Fruit fly (Drosophila melanogaster) whole organism, adult: ENCODE data around the gene opa.

ENCODE experiments used
- CG11617 ChIP-seq: fragments of 200-800 bp; sonication (Bioruptor generic); optimal IDR thresholded peaks from 2 replicates; lab custom pipeline; 2017; ENCODE audit warnings: mild to moderate bottlenecking, missing biosample characterization, missing genetic modification reagents, missing genetic modification characterization
- CG33017 ChIP-seq: fragments of 200-800 bp; sonication (Bioruptor generic); optimal IDR thresholded peaks from 2 replicates; lab custom pipeline; 2018; ENCODE audit warnings: missing biosample characterization, mild to moderate bottlenecking, missing genetic modification characterization, moderate library complexity
- Crg-1 ChIP-seq: fragments of 200-800 bp; sonication (Bioruptor generic); optimal IDR thresholded peaks from 2 replicates; lab custom pipeline; 2016; ENCODE audit warnings: missing biosample characterization, missing genetic modification characterization
- Hr96 ChIP-seq: fragments of 200-800 bp; sonication (Bioruptor generic); optimal IDR thresholded peaks from 2 replicates; lab custom pipeline; 2016; ENCODE audit warnings: missing biosample characterization, missing genetic modification characterization
- cnc ChIP-seq, 2 experiments: fragments of >200 bp; optimal IDR thresholded peaks; 2 replicates each; lab custom pipeline; 2017
- kay ChIP-seq: fragments of 200-800 bp; sonication (Bioruptor generic); peaks from one replicate; lab custom pipeline; 2016; ENCODE audit warnings: missing biosample characterization, missing genetic modification characterization, borderline replicate concordance
- ovo ChIP-seq: fragments of 200-800 bp; sonication (Bioruptor generic); optimal IDR thresholded peaks from 2 replicates; lab custom pipeline; 2016; ENCODE audit warnings: missing biosample characterization, missing genetic modification characterization
- pad ChIP-seq: fragments of 200-800 bp; sonication (Bioruptor generic); optimal IDR thresholded peaks from 3 replicates; lab custom pipeline; 2017; ENCODE audit warnings: missing biosample characterization, missing genetic modification characterization, mild to moderate bottlenecking, moderate library complexity, missing genetic modification reagents
- tj ChIP-seq: fragments of 200-800 bp; sonication (Bioruptor generic); optimal IDR thresholded peaks from 3 replicates; lab custom pipeline; 2017; ENCODE audit warnings: missing biosample characterization, mild to moderate bottlenecking, missing genetic modification characterization, moderate library complexity
- toe ChIP-seq: fragments of 200-800 bp; sonication (Bioruptor generic); optimal IDR thresholded peaks from 2 replicates; lab custom pipeline; 2016; ENCODE audit warnings: missing biosample characterization, missing genetic modification characterization

dm6 chr3R:4861144-4861543 is 8.5 kb downstream of the opa start:
- TF ChIP-seq kay (GFP tag; lab: Kevin White, UChicago) (no peak), Crg-1 (GFP tag; lab: Kevin White, UChicago) (no peak), pad (GFP tag; lab: Kevin White, UChicago) (no peak), CG11617 (GFP tag; lab: Kevin White, UChicago) (no peak), cnc (optimal IDR thresholded peaks at IDR 0.05; lab: Kevin White, UChicago) (no peak), ovo (no peak), toe (GFP tag; lab: Kevin White, UChicago) (no peak), CG33017 (tag; lab: Kevin White, UChicago) (no peak), tj (GFP tag; lab: Kevin White, UChicago) (no peak), Hr96 (GFP tag; lab: Kevin White, UChicago) (no peak)
